Fruit fly (Drosophila melanogaster) whole organism, pupa: ENCODE data around the gene Ski6.

ENCODE experiments used
- CG10348 ChIP-seq: fragments of 200-800 bp; sonication (Bioruptor generic); IDR thresholded peaks from 2 replicates; pipeline ENCODE4 v1.3.6; 2022; ENCODE audit warnings: missing biosample characterization, missing genetic modification characterization
- CG15710 ChIP-seq: fragments of 200-800 bp; sonication (Bioruptor generic); optimal IDR thresholded peaks from 2 replicates; lab custom pipeline; 2018; ENCODE audit warnings: missing biosample characterization, mild to moderate bottlenecking, missing genetic modification characterization, moderate library complexity
- CG8301 ChIP-seq: fragments of 200-800 bp; sonication (Bioruptor generic); optimal IDR thresholded peaks from 2 replicates; lab custom pipeline; 2018; ENCODE audit warnings: missing biosample characterization, mild to moderate bottlenecking, missing genetic modification characterization
- D1 ChIP-seq: fragments of 200-800 bp; sonication (Bioruptor generic); optimal IDR thresholded peaks from 2 replicates; lab custom pipeline; 2018; ENCODE audit warnings: missing biosample characterization, mild to moderate bottlenecking, missing genetic modification characterization, moderate library complexity
- EcR ChIP-seq: fragments of 200-800 bp; sonication (Bioruptor generic); optimal IDR thresholded peaks from 3 replicates; lab custom pipeline; 2019; ENCODE audit warnings: missing biosample characterization, missing genetic modification characterization, mild to moderate bottlenecking, moderate library complexity, missing genetic modification reagents
- Snoo ChIP-seq: fragments of 200-800 bp; sonication (Bioruptor generic); optimal IDR thresholded peaks from 3 replicates; lab custom pipeline; 2017; ENCODE audit warnings: missing biosample characterization, mild to moderate bottlenecking, missing genetic modification characterization, inconsistent platforms
- gl ChIP-seq: fragments of 200-800 bp; sonication (Bioruptor generic); optimal IDR thresholded peaks from 2 replicates; lab custom pipeline; 2018; ENCODE audit warnings: missing biosample characterization, mild to moderate bottlenecking, missing genetic modification characterization

dm6 chr2L:13222225-13222648, at the start of gene Ski6, which contains the start of gene CG16812:
- TF ChIP-seq Snoo (tag; lab: Kevin White, UChicago) (no peak), CG15710 (tag; lab: Kevin White, UChicago) (peak; percentile 62), CG10348 (GFP tag; lab: Robert Waterston, UW) (no peak), gl (tag; lab: Kevin White, UChicago) (no peak), EcR (GFP tag; lab: Kevin White, UChicago) (no peak), CG8301 (no peak), D1 (tag; lab: Kevin White, UChicago) (no peak)
